Fruit fly (Drosophila melanogaster) whole organism, wandering third instar larva: Measurements from ENCODE around the gene Dad1.

Source experiments
- Abd-B ChIP-seq: fragments of >200 bp; optimal IDR thresholded peaks from 2 replicates; lab custom pipeline; 2017; ENCODE audit warnings: missing biosample characterization, missing genetic modification characterization
- CG32264 ChIP-seq: fragments of 200-800 bp; sonication (Bioruptor generic); optimal IDR thresholded peaks from 2 replicates; lab custom pipeline; 2016; ENCODE audit warnings: missing biosample characterization, missing genetic modification characterization
- CG9705 ChIP-seq: fragments of 200-800 bp; sonication (Bioruptor generic); optimal IDR thresholded peaks from 2 replicates; lab custom pipeline; 2018; ENCODE audit warnings: missing biosample characterization, mild to moderate bottlenecking, missing genetic modification characterization
- Dfd ChIP-seq: fragments of >200 bp; optimal IDR thresholded peaks from 2 replicates; lab custom pipeline; 2017; ENCODE audit warnings: missing biosample characterization, missing genetic modification characterization
- Dif ChIP-seq: fragments of 200-275, 200-300 bp; sonication (Bioruptor generic); optimal IDR thresholded peaks from 2 replicates; lab custom pipeline; 2018; ENCODE audit warnings: missing biosample characterization, missing genetic modification characterization; ENCODE audit not compliant: partially characterized antibody
- GATAd ChIP-seq: sonication (Bioruptor generic); optimal IDR thresholded peaks from 2 replicates; lab custom pipeline; 2016; ENCODE audit warnings: missing biosample characterization, missing genetic modification characterization
- HLH106 ChIP-seq: fragments of 200-800 bp; optimal IDR thresholded peaks from 3 replicates; lab custom pipeline; 2019; ENCODE audit warnings: missing biosample characterization, mild to moderate bottlenecking, missing genetic modification characterization, moderate library complexity
- Hnf4 ChIP-seq: fragments of 200-800 bp; sonication (Bioruptor generic); optimal IDR thresholded peaks from 2 replicates; lab custom pipeline; 2016; ENCODE audit warnings: missing biosample characterization, mild to moderate bottlenecking, missing genetic modification characterization
- Hr78 ChIP-seq: fragments of >200 bp; optimal IDR thresholded peaks from 2 replicates; lab custom pipeline; 2017; ENCODE audit warnings: missing biosample characterization, missing genetic modification characterization
- Hr83 ChIP-seq: fragments of 200-300 bp; sonication (Bioruptor generic); optimal IDR thresholded peaks from 2 replicates; lab custom pipeline; 2016; ENCODE audit warnings: missing biosample characterization, mild to moderate bottlenecking, missing genetic modification characterization, moderate library complexity; ENCODE audit not compliant: poor library complexity, severe bottlenecking
- Jra ChIP-seq: sonication (Bioruptor generic); optimal IDR thresholded peaks from 2 replicates; lab custom pipeline; 2016; ENCODE audit warnings: missing biosample characterization, missing genetic modification characterization
- Mio ChIP-seq: sonication (Bioruptor generic); optimal IDR thresholded peaks from 2 replicates; lab custom pipeline; 2016; ENCODE audit warnings: missing biosample characterization, missing genetic modification characterization
- Myc ChIP-seq: fragments of >200 bp; optimal IDR thresholded peaks from 2 replicates; lab custom pipeline; 2017
- N ChIP-seq: fragments of >200 bp; optimal IDR thresholded peaks from 2 replicates; lab custom pipeline; 2018; ENCODE audit warnings: missing biosample characterization, missing external identifiers, missing genetic modification characterization
- Rel ChIP-seq, 2 experiments: fragments of 200-800 bp; sonication (Bioruptor generic) in 1 of 2; optimal IDR thresholded peaks; 2 replicates in 1 of 2; 3 replicates in 1 of 2; lab custom pipeline; 2016 to 2019; ENCODE audit warnings: mild to moderate bottlenecking in 2 of 2, missing biosample characterization in 2 of 2, missing genetic modification characterization in 2 of 2, moderate library complexity in 1 of 2
- Sp1 ChIP-seq: fragments of 200-800 bp; sonication (Bioruptor generic); optimal IDR thresholded peaks from 3 replicates; lab custom pipeline; 2019; ENCODE audit warnings: missing biosample characterization, mild to moderate bottlenecking, missing genetic modification characterization, moderate library complexity
- Vsx2 ChIP-seq: fragments of 200-300, 225-300 bp; sonication (Bioruptor generic); optimal IDR thresholded peaks from 2 replicates; lab custom pipeline; 2018; ENCODE audit warnings: missing biosample characterization, missing genetic modification characterization; ENCODE audit not compliant: partially characterized antibody
- br ChIP-seq: fragments of 200-800 bp; sonication (Bioruptor generic); optimal IDR thresholded peaks from 2 replicates; lab custom pipeline; 2016; ENCODE audit warnings: missing biosample characterization, missing genetic modification characterization
- brk ChIP-seq: fragments of 200-800 bp; sonication (Bioruptor generic); optimal IDR thresholded peaks from 2 replicates; lab custom pipeline; 2016; ENCODE audit warnings: missing biosample characterization, mild to moderate bottlenecking, missing genetic modification characterization
- dl ChIP-seq, 2 experiments: fragments of 175-275, 200-275 bp in 1 of 2; fragments of 200-275 bp in 1 of 2; sonication (Bioruptor generic); optimal IDR thresholded peaks; lab custom pipeline; 2018; ENCODE audit warnings: mild to moderate bottlenecking in 2 of 2, missing biosample characterization in 2 of 2, missing genetic modification characterization in 2 of 2, moderate library complexity in 2 of 2; ENCODE audit not compliant: partially characterized antibody in 2 of 2, insufficient read depth in 1 of 2
- dmrt93B ChIP-seq: fragments of 200-800 bp; sonication (Bioruptor generic); optimal IDR thresholded peaks from 2 replicates; lab custom pipeline; 2018; ENCODE audit warnings: missing biosample characterization, mild to moderate bottlenecking, missing genetic modification characterization
- dsf ChIP-seq: sonication (Bioruptor generic); optimal IDR thresholded peaks from 2 replicates; lab custom pipeline; 2016; ENCODE audit warnings: missing biosample characterization, missing genetic modification characterization, borderline replicate concordance
- ey ChIP-seq: fragments of 200-800 bp; sonication (Bioruptor generic); optimal IDR thresholded peaks from 2 replicates; lab custom pipeline; 2016; ENCODE audit warnings: missing biosample characterization, missing genetic modification characterization
- foxo ChIP-seq, 2 experiments: fragments of 200-800 bp; sonication (Bioruptor generic); optimal IDR thresholded peaks; 2 replicates in 1 of 2; 3 replicates in 1 of 2; lab custom pipeline; 2016 to 2017; ENCODE audit warnings: missing biosample characterization in 2 of 2, missing genetic modification characterization in 2 of 2
- fru ChIP-seq: fragments of 200-800 bp; sonication (Bioruptor generic); optimal IDR thresholded peaks from 3 replicates; lab custom pipeline; 2016; ENCODE audit warnings: missing biosample characterization, mild to moderate bottlenecking, missing genetic modification characterization
- h ChIP-seq: fragments of 200-800 bp; sonication (Bioruptor generic); optimal IDR thresholded peaks from 3 replicates; lab custom pipeline; 2016; ENCODE audit warnings: missing biosample characterization, mild to moderate bottlenecking, missing genetic modification characterization
- jim ChIP-seq: fragments of 175-275, 200-325 bp; sonication (Bioruptor generic); optimal IDR thresholded peaks from 2 replicates; lab custom pipeline; 2016; ENCODE audit warnings: missing biosample characterization, mild to moderate bottlenecking, missing genetic modification characterization
- lola ChIP-seq: fragments of >200 bp; optimal IDR thresholded peaks from 2 replicates; lab custom pipeline; 2017; ENCODE audit warnings: missing biosample characterization, missing genetic modification characterization
- pan ChIP-seq: fragments of >200 bp; optimal IDR thresholded peaks from 2 replicates; lab custom pipeline; 2017
- psq ChIP-seq: fragments of 200-800 bp; sonication (Bioruptor generic); optimal IDR thresholded peaks from 3 replicates; lab custom pipeline; 2017; ENCODE audit warnings: missing biosample characterization, mild to moderate bottlenecking, missing genetic modification characterization, moderate library complexity
- rgr ChIP-seq: fragments of 200-800 bp; sonication (Bioruptor generic); optimal IDR thresholded peaks from 3 replicates; lab custom pipeline; 2016; ENCODE audit warnings: missing biosample characterization, mild to moderate bottlenecking, missing genetic modification characterization
- sage ChIP-seq: fragments of 200-800 bp; sonication (Bioruptor generic); optimal IDR thresholded peaks from 2 replicates; lab custom pipeline; 2016; ENCODE audit warnings: missing biosample characterization, mild to moderate bottlenecking, missing genetic modification characterization
- sv ChIP-seq: fragments of 200-800 bp; sonication (Bioruptor generic); optimal IDR thresholded peaks from 3 replicates; lab custom pipeline; 2016; ENCODE audit warnings: missing biosample characterization, missing genetic modification characterization
- tai ChIP-seq: sonication (Bioruptor generic); optimal IDR thresholded peaks from 2 replicates; lab custom pipeline; 2016; ENCODE audit warnings: missing biosample characterization, missing genetic modification characterization
- woc ChIP-seq: sonication (Bioruptor generic); optimal IDR thresholded peaks from 2 replicates; lab custom pipeline; 2016; ENCODE audit warnings: missing biosample characterization, mild to moderate bottlenecking, missing genetic modification characterization

Gene Dad1

DNA sequence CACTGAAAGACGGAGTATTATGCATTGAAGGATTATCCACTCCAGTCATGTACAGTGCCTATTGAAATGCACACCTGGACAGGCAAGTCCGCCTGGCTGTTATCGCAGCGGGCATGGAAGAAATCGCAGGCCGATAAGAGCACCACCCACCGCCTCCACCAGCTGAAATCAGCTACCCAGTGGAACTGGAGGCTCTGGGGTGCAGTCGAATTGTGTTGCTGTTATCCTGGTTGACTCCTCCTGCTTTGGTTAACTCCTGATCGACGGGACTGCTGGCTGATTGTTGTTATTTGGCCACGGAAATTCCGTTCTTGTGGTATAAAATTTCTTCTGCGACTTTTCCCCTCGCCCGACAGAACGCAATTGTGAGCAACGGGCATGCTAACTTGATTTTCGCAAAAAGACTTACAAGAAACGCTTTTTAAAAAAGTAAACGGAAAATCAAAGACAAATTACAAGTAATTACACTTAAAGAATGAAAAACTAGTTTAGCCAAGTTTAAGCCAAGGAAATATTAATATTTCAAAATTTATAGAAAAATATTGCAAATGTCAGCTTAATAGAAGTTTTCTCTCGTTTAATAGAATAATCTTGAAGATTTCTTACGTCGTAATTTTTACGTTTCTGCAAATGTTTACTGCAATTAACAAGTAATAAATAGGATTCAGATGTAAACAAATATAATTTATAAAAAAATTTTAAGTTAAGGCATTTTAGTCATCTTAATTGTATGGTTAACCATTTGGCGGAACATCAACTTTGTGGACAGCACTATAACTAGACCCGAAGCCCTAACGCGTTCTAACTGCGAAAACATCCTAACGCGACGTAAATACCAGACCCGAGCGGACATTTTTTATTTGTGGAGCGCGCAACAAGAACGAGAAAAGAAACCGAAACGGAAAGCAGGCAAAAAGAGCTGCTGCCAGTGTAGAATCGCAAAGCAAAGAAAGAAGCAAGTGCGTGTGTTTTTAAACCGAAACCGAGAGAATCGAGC is 31.2 kb upstream of the Dad1 start, which contains the start of the genes CG13398 and Akap200:
TSS of gene CG13398 (minus strand) at position 370 of the 997 bp plus-strand sequence.
TSS of gene Akap200 (plus strand) at position 804 of the 997 bp plus-strand sequence.
- peak; percentile 33 for TF ChIP-seq Jra (GFP tag; lab: Kevin White, UChicago)
- peak; percentile 52 for TF ChIP-seq Myc (lab: Kevin White, UChicago)
- peak; percentile 49 for TF ChIP-seq HLH106 (tag; lab: Kevin White, UChicago)
- no peak for TF ChIP-seq Rel (GFP tag; optimal IDR thresholded peaks at IDR 0.05; lab: Kevin White, UChicago)
- peak; percentile 29 for TF ChIP-seq Rel (tag; optimal IDR thresholded peaks at IDR 0.05; lab: Kevin White, UChicago)
- peak; percentile 15 for TF ChIP-seq Hnf4 (GFP tag; lab: Kevin White, UChicago)
- TF ChIP-seq Sp1 (GFP tag; lab: Kevin White, UChicago), result peak; percentile 37
- TF ChIP-seq jim (GFP tag; lab: Kevin White, UChicago), result no peak
- no peak for TF ChIP-seq lola (GFP tag; lab: Kevin White, UChicago)
- TF ChIP-seq fru (GFP tag; lab: Kevin White, UChicago), result peak; percentile 33
- peak in 1 of 2 experiments; percentile 18 for TF ChIP-seq foxo (GFP tag; optimal IDR thresholded peaks at IDR 0.05; lab: Kevin White, UChicago)
- peak; percentile 38 for TF ChIP-seq Vsx2 (GFP tag; lab: Kevin White, UChicago)
- no peak for TF ChIP-seq dmrt93B (GFP tag; lab: Kevin White, UChicago)
- TF ChIP-seq woc (GFP tag; lab: Kevin White, UChicago), result peak; percentile 76
- TF ChIP-seq rgr (GFP tag; lab: Kevin White, UChicago), result peak; percentile 6
- TF ChIP-seq dsf, result no peak
- peak; percentile 54 for TF ChIP-seq Dif (GFP tag; lab: Kevin White, UChicago)
- no peak for TF ChIP-seq N (GFP tag; lab: Kevin White, UChicago)
- peak; percentile 13 for TF ChIP-seq h (GFP tag; lab: Kevin White, UChicago)
- TF ChIP-seq CG9705 (GFP tag; lab: Kevin White, UChicago), result no peak

DNA sequence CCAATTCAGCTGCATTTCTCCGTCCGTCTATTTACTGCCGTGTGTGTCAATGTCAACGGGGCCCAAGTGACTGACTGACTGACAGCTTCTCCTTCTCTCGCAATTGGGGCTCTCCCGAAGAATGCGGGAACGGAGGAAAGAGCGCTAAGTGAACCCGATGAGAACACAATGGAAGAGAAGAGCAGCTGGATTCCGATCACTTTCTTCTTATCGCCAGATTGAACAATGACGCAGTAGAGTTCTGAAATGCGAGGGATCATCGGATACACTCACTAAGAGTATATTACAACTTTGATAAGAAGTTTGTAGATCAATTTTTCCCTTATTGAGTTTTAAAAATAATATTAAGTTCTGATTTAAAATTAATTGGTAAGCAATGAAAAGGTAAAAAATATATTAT is 27.6 kb upstream of the Dad1 start, which contains the start of gene Naglu:
TSS of gene Naglu (minus strand) at position 339 of the 400 bp plus-strand sequence.
- TF ChIP-seq h (GFP tag; lab: Kevin White, UChicago), result no peak
- TF ChIP-seq pan (lab: Kevin White, UChicago), result no peak
- TF ChIP-seq Dif (GFP tag; lab: Kevin White, UChicago), result peak; percentile 81
- peak; percentile 36 for TF ChIP-seq Sp1 (GFP tag; lab: Kevin White, UChicago)
- TF ChIP-seq dl (GFP tag; optimal IDR thresholded peaks at IDR 0.05; lab: Kevin White, UChicago; ENCODE audit: insufficient read depth in 1 of 2, partially characterized antibody in 2 of 2), result peak in 1 of 2 experiments; percentile 61
- peak; percentile 24 for TF ChIP-seq ey
- peak; percentile 65 for TF ChIP-seq Vsx2 (GFP tag; lab: Kevin White, UChicago)
- TF ChIP-seq fru (GFP tag; lab: Kevin White, UChicago), result peak; percentile 31
- TF ChIP-seq Hr83 (GFP tag; lab: Kevin White, UChicago), result peak; percentile 64

DNA sequence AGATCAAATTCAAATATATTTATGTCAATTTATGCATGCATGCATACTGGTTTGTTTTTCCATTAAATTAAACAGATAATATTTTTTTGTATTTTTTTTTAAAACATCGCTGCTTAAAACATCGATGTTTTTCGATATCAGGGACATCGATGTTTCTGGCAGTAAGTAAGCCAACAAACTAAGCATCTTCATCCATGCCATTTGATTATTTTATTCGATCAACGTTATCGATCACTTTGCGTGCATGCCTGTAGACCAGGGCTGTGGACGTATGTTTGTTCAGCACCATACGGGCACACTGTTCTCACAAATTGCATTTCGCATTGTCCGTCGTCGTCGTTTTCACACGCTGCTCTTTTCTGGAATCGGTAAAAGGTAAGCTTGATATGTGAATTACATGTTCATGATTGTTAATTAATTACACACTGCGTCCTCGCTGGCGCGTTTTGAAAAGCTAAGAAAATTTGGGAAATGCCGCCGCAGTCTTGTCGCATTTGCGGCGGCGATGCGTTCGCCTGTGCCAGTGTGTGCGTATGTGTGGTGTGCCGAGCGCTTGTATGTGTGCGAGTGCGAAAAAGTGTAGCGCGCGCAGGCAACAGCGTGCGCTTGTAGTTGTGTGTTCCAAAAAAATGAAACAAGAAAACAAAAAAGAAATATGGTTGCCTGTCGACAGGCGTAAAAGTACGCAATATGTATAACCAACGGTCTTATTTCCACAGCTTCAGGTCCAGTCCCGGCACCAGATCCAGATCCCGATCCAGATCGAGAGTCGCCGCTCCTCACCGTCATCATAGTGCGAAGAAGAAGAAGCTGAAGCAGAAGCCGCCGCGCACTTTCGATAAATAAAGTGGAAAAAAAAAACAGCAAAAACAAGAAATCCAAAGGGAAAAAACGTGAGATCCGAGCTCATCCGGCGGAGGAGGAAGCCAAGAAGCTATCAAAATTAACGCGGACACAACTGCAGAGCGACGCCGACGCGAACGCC is 19.6 kb upstream of the Dad1 start, which contains the start of gene emb:
TSS of gene emb (plus strand) at position 288 of the 985 bp plus-strand sequence.
- no peak for TF ChIP-seq Dfd (GFP tag; lab: Kevin White, UChicago)
- no peak for TF ChIP-seq Abd-B (GFP tag; lab: Kevin White, UChicago)
- no peak for TF ChIP-seq brk (GFP tag; lab: Kevin White, UChicago)
- TF ChIP-seq fru (GFP tag; lab: Kevin White, UChicago), result peak; percentile 69
- TF ChIP-seq lola (GFP tag; lab: Kevin White, UChicago), result no peak
- peak; percentile 20 for TF ChIP-seq ey
- peak; percentile 46 for TF ChIP-seq jim (GFP tag; lab: Kevin White, UChicago)
- peak in 1 of 2 experiments; percentile 60 for TF ChIP-seq foxo (GFP tag; optimal IDR thresholded peaks at IDR 0.05; lab: Kevin White, UChicago)
- TF ChIP-seq dl (GFP tag; optimal IDR thresholded peaks at IDR 0.05; lab: Kevin White, UChicago; ENCODE audit: insufficient read depth in 1 of 2, partially characterized antibody in 2 of 2), result no peak
- TF ChIP-seq Dif (GFP tag; lab: Kevin White, UChicago), result no peak
- no peak for TF ChIP-seq pan (lab: Kevin White, UChicago)
- TF ChIP-seq br (GFP tag; lab: Kevin White, UChicago), result no peak
- TF ChIP-seq Sp1 (GFP tag; lab: Kevin White, UChicago), result peak; percentile 73
- peak; percentile 80 for TF ChIP-seq Hr83 (GFP tag; lab: Kevin White, UChicago)
- TF ChIP-seq GATAd (GFP tag; lab: Kevin White, UChicago), result no peak
- TF ChIP-seq dsf, result peak; percentile 6
- peak; percentile 40 for TF ChIP-seq Jra (GFP tag; lab: Kevin White, UChicago)
- no peak for TF ChIP-seq Vsx2 (GFP tag; lab: Kevin White, UChicago)
- TF ChIP-seq sv, result peak; percentile 7
- peak; percentile 54 for TF ChIP-seq woc (GFP tag; lab: Kevin White, UChicago)
- peak; percentile 45 for TF ChIP-seq psq (GFP tag; lab: Kevin White, UChicago)
- TF ChIP-seq sage (GFP tag; lab: Kevin White, UChicago), result no peak
- TF ChIP-seq rgr (GFP tag; lab: Kevin White, UChicago), result peak; percentile 61
- no peak for TF ChIP-seq Rel (GFP tag; optimal IDR thresholded peaks at IDR 0.05; lab: Kevin White, UChicago)
- TF ChIP-seq Rel (tag; optimal IDR thresholded peaks at IDR 0.05; lab: Kevin White, UChicago), result peak; percentile 49
- TF ChIP-seq CG32264 (GFP tag; lab: Kevin White, UChicago), result no peak
- no peak for TF ChIP-seq Hr78 (GFP tag; lab: Kevin White, UChicago)
- TF ChIP-seq dmrt93B (GFP tag; lab: Kevin White, UChicago), result no peak
- no peak for TF ChIP-seq Mio (GFP tag; lab: Kevin White, UChicago)
- no peak for TF ChIP-seq Myc (lab: Kevin White, UChicago)
- TF ChIP-seq tai (GFP tag; lab: Kevin White, UChicago), result no peak
